Worm (Caenorhabditis elegans) whole organism, mixed stage, embryonic: ENCODE data around the gene cec-4.

ENCODE experiments used
- bed-3 ChIP-seq: fragments of 200-800 bp; sonication (Bioruptor generic); optimal IDR thresholded peaks from 3 replicates; lab custom pipeline; 2018; ENCODE audit warnings: mild to moderate bottlenecking, missing genetic modification characterization, moderate library complexity, missing compliant biosample characterization
- blmp-1 ChIP-seq: fragments of 150-350 bp; optimal IDR thresholded peaks from 2 replicates; lab custom pipeline; 2014; ENCODE audit warnings: missing biosample characterization, missing genetic modification characterization
- ceh-39 ChIP-seq: fragments of 150-350 bp; optimal IDR thresholded peaks from 2 replicates; lab custom pipeline; 2014; ENCODE audit warnings: missing biosample characterization, missing genetic modification characterization
- ceh-43 ChIP-seq: fragments of 200-800 bp; sonication (Bioruptor generic); optimal IDR thresholded peaks from 2 replicates; lab custom pipeline; 2018; ENCODE audit warnings: mild to moderate bottlenecking, missing genetic modification characterization, moderate library complexity, missing compliant biosample characterization
- ceh-83 ChIP-seq: fragments of 200-800 bp; sonication (Bioruptor generic); optimal IDR thresholded peaks from 2 replicates; lab custom pipeline; 2018; ENCODE audit warnings: mild to moderate bottlenecking, missing genetic modification characterization, missing compliant biosample characterization
- ces-1 ChIP-seq: fragments of 150-350 bp; optimal IDR thresholded peaks from 2 replicates; lab custom pipeline; 2014; ENCODE audit warnings: missing biosample characterization, missing genetic modification reagents, missing genetic modification characterization
- cnd-1 ChIP-seq: fragments of 200-800 bp; sonication (Bioruptor generic); optimal IDR thresholded peaks from 2 replicates; lab custom pipeline; 2018; ENCODE audit warnings: mild to moderate bottlenecking, missing genetic modification characterization, missing compliant biosample characterization
- elt-1 ChIP-seq: sonication (generic microtip); optimal IDR thresholded peaks from 2 replicates; lab custom pipeline; 2017; ENCODE audit warnings: missing genetic modification characterization, mild to moderate bottlenecking, missing compliant biosample characterization, antibody characterized with exemption, moderate library complexity, borderline replicate concordance; ENCODE audit not compliant: insufficient read depth
- elt-3 ChIP-seq: fragments of 150-350 bp; optimal IDR thresholded peaks from 2 replicates; lab custom pipeline; 2014; ENCODE audit warnings: missing biosample characterization, missing genetic modification characterization
- hlh-1 ChIP-seq: fragments of 150-350 bp; optimal IDR thresholded peaks from 2 replicates; lab custom pipeline; 2014; ENCODE audit warnings: missing biosample characterization, missing genetic modification reagents, missing genetic modification characterization
- lin-32 ChIP-seq: fragments of 200-800 bp; sonication (Bioruptor generic); optimal IDR thresholded peaks from 2 replicates; lab custom pipeline; 2018; ENCODE audit warnings: mild to moderate bottlenecking, missing genetic modification characterization, missing compliant biosample characterization
- lsy-2 ChIP-seq: fragments of 150-350 bp; optimal IDR thresholded peaks from 2 replicates; lab custom pipeline; 2014; ENCODE audit warnings: missing biosample characterization, missing genetic modification characterization
- mab-5 ChIP-seq: fragments of 150-350 bp; optimal IDR thresholded peaks from 2 replicates; lab custom pipeline; 2014; ENCODE audit warnings: missing biosample characterization, missing genetic modification characterization
- mep-1 ChIP-seq: fragments of 150-350 bp; optimal IDR thresholded peaks from 2 replicates; lab custom pipeline; 2017; ENCODE audit warnings: missing biosample characterization, missing genetic modification reagents, missing genetic modification characterization, inconsistent platforms
- mls-2 ChIP-seq: sonication (generic microtip); optimal IDR thresholded peaks from 2 replicates; lab custom pipeline; 2016; ENCODE audit warnings: mild to moderate bottlenecking, missing genetic modification characterization, moderate library complexity, missing compliant biosample characterization
- nhr-12 ChIP-seq: fragments of 150-350 bp; optimal IDR thresholded peaks from 2 replicates; lab custom pipeline; 2014; ENCODE audit warnings: missing biosample characterization, missing genetic modification characterization
- nhr-2 ChIP-seq: fragments of 150-350 bp; optimal IDR thresholded peaks from 2 replicates; lab custom pipeline; 2014; ENCODE audit warnings: missing biosample characterization, missing genetic modification characterization
- nhr-237 ChIP-seq: fragments of 150-350 bp; optimal IDR thresholded peaks from 2 replicates; lab custom pipeline; 2014; ENCODE audit warnings: missing biosample characterization, missing genetic modification characterization
- nhr-28 ChIP-seq: fragments of 150-350 bp; optimal IDR thresholded peaks from 2 replicates; lab custom pipeline; 2014; ENCODE audit warnings: missing biosample characterization, missing genetic modification characterization
- nhr-76 ChIP-seq: sonication (generic microtip); optimal IDR thresholded peaks from 2 replicates; lab custom pipeline; 2017; ENCODE audit warnings: missing biosample characterization, missing genetic modification characterization
- pha-4 ChIP-seq: fragments of 150-350 bp; optimal IDR thresholded peaks from 2 replicates; lab custom pipeline; 2018; ENCODE audit warnings: missing biosample characterization, missing genetic modification reagents, missing genetic modification characterization
- sem-2 ChIP-seq: fragments of 200-800 bp; sonication (Bioruptor generic); optimal IDR thresholded peaks from 2 replicates; lab custom pipeline; 2018; ENCODE audit warnings: mild to moderate bottlenecking, missing genetic modification characterization, missing compliant biosample characterization
- sptf-1 ChIP-seq: sonication (generic microtip); optimal IDR thresholded peaks from 2 replicates; lab custom pipeline; 2017; ENCODE audit warnings: mild to moderate bottlenecking, missing genetic modification characterization, moderate library complexity, missing compliant biosample characterization
- tbx-8 ChIP-seq: fragments of 200-800 bp; sonication (Bioruptor generic); optimal IDR thresholded peaks from 2 replicates; lab custom pipeline; 2018; ENCODE audit warnings: mild to moderate bottlenecking, missing genetic modification characterization, moderate library complexity, missing compliant biosample characterization
- unc-120 ChIP-seq: sonication (generic microtip); optimal IDR thresholded peaks from 2 replicates; lab custom pipeline; 2017; ENCODE audit warnings: missing genetic modification characterization, missing compliant biosample characterization; ENCODE audit not compliant: poor library complexity, severe bottlenecking
- unc-39 ChIP-seq: fragments of 150-350 bp; optimal IDR thresholded peaks from 2 replicates; lab custom pipeline; 2014; ENCODE audit warnings: missing biosample characterization, missing genetic modification characterization
- unc-62 ChIP-seq: fragments of 150-350 bp; optimal IDR thresholded peaks from 2 replicates; lab custom pipeline; 2014; ENCODE audit warnings: missing biosample characterization, missing genetic modification reagents, missing genetic modification characterization
- zip-8 ChIP-seq: fragments of 150-350 bp; optimal IDR thresholded peaks from 2 replicates; lab custom pipeline; 2014; ENCODE audit warnings: missing biosample characterization, missing genetic modification characterization
- ztf-11 ChIP-seq: fragments of 150-350 bp; optimal IDR thresholded peaks from 2 replicates; lab custom pipeline; 2014; ENCODE audit warnings: missing biosample characterization, missing genetic modification characterization

cec-4 gene

ce11 chrIV:7575147-7575768 lies at the start of gene cec-4:
Gene cec-4, plus strand, starts transcription at chrIV:7575718.
- peak; percentile 9 for TF ChIP-seq ces-1 (GFP tag; lab: Kevin White, UChicago)
- TF ChIP-seq nhr-237: no peak
- no peak for TF ChIP-seq sem-2 (GFP tag; lab: Kevin White, UChicago)
- TF ChIP-seq unc-62: no peak
- TF ChIP-seq hlh-1: peak; percentile 50
- TF ChIP-seq ceh-39 (tag; lab: Kevin White, UChicago): peak; percentile 97
- no peak for TF ChIP-seq cnd-1
- no peak for TF ChIP-seq lsy-2 (tag; lab: Kevin White, UChicago)
- TF ChIP-seq ztf-11 (tag; lab: Kevin White, UChicago): no peak
- no peak for TF ChIP-seq ceh-43 (GFP tag; lab: Kevin White, UChicago)
- no peak for TF ChIP-seq zip-8
- TF ChIP-seq nhr-28: no peak
- no peak for TF ChIP-seq mep-1
- no peak for TF ChIP-seq elt-3 (tag; lab: Kevin White, UChicago)

ce11 chrIV:7530226-7531070 lies 45.1 kb upstream of the cec-4 start:
- TF ChIP-seq tbx-8 (GFP tag; lab: Kevin White, UChicago): no peak
- no peak for TF ChIP-seq nhr-76
- no peak for TF ChIP-seq sptf-1
- TF ChIP-seq nhr-28: no peak
- TF ChIP-seq lin-32 (GFP tag; lab: Kevin White, UChicago): no peak
- no peak for TF ChIP-seq ceh-39 (tag; lab: Kevin White, UChicago)
- no peak for TF ChIP-seq blmp-1 (tag; lab: Kevin White, UChicago)
- TF ChIP-seq, all 35 proteins: peak for 0

- TF ChIP-seq ces-1 (GFP tag; lab: Kevin White, UChicago) (no peak), elt-3 (tag; lab: Kevin White, UChicago) (no peak), mep-1 (no peak), tbx-8 (GFP tag; lab: Kevin White, UChicago) (no peak), unc-39 (tag; lab: Kevin White, UChicago) (no peak), nhr-237 (no peak), bed-3 (GFP tag; lab: Kevin White, UChicago) (no peak), unc-120 (tag; lab: Kevin White, UChicago) (no peak), sptf-1 (no peak), lin-32 (GFP tag; lab: Kevin White, UChicago) (no peak)
Observed at ce11 chrIV:7532360-7532759, 43.2 kb upstream of the cec-4 start, which contains the start of gene R05G6.1. Gene R05G6.1, plus strand, starts transcription at chrIV:7532660.

- TF ChIP-seq tbx-8 (GFP tag; lab: Kevin White, UChicago): no peak
- peak; percentile 95 for TF ChIP-seq ces-1 (GFP tag; lab: Kevin White, UChicago)
Observed at ce11 chrIV:7542485-7543001, 33.0 kb upstream of the cec-4 start, which contains the start of gene R05G6.10. Gene R05G6.10, minus strand, starts transcription at chrIV:7542535.

- TF ChIP-seq unc-120 (tag; lab: Kevin White, UChicago) (no peak), sem-2 (GFP tag; lab: Kevin White, UChicago) (no peak), nhr-12 (no peak), mls-2 (tag; lab: Kevin White, UChicago) (no peak), pha-4 (tag; lab: Kevin White, UChicago) (no peak), nhr-28 (no peak), elt-1 (no peak), cnd-1 (no peak), nhr-76 (no peak), ceh-83 (GFP tag; lab: Kevin White, UChicago) (no peak), ztf-11 (tag; lab: Kevin White, UChicago) (no peak), mab-5 (no peak), nhr-2 (tag; lab: Kevin White, UChicago) (no peak)
- TF ChIP-seq, all 35 proteins: peak for 0
Observed at ce11 chrIV:7543662-7544061, 31.9 kb upstream of the cec-4 start.
